Worm (Caenorhabditis elegans): ENCODE measurements around the gene cct-1.

ce11 chrII:8198503-8198902 is 13.3 kb downstream of the cct-1 start, which contains the start of gene qua-1:
- TF ChIP-seq C06A6.2 (GFP tag; conservative IDR thresholded peaks at IDR 0.05): no peak
- TF ChIP-seq F57C9.4 (tag; optimal IDR thresholded peaks at IDR 0.05): no peak
- TF ChIP-seq Y67H2A.10 (GFP tag; conservative IDR thresholded peaks at IDR 0.05): no peak
- no peak for TF ChIP-seq aptf-2 (GFP tag; conservative IDR thresholded peaks at IDR 0.05)
- no peak for TF ChIP-seq chd-7 (tag; optimal IDR thresholded peaks at IDR 0.05)
- TF ChIP-seq hlh-26 (GFP tag; conservative IDR thresholded peaks at IDR 0.05): no peak
- TF ChIP-seq unc-62 (GFP tag; optimal IDR thresholded peaks at IDR 0.05): no peak
- TF ChIP-seq sea-2 (GFP tag; IDR thresholded peaks at IDR 0.05): no peak
- TF ChIP-seq bed-1 (GFP tag; IDR thresholded peaks at IDR 0.05): no peak

All from whole organism, young adult.